Fruit fly (Drosophila melanogaster): ENCODE data around the gene CG14275.

The CG14275 gene

dm6 chr2L:8365701-8366643 lies 38.7 kb downstream of the CG14275 start, which contains the start of gene Pp2A-29B (continued):
- TF ChIP-seq CG12299 (tag; optimal IDR thresholded peaks at IDR 0.05) (no peak), gce (GFP tag; IDR thresholded peaks at IDR 0.05) (no peak)

- TF ChIP-seq CG3726 (GFP tag; IDR thresholded peaks at IDR 0.05) (no peak), hth (optimal IDR thresholded peaks at IDR 0.05) (no peak), wdn (GFP tag; IDR thresholded peaks at IDR 0.05) (peak; percentile 27; the same call in 1 of the 2 replicates), scrt (GFP tag; optimal IDR thresholded peaks at IDR 0.05) (no peak), CG14965 (GFP tag; optimal IDR thresholded peaks at IDR 0.05; ENCODE audit: borderline replicate concordance) (no peak), Fer2 (tag; optimal IDR thresholded peaks at IDR 0.05) (no peak), repo (GFP tag; optimal IDR thresholded peaks at IDR 0.05) (peak; percentile 26), CG8478 (optimal IDR thresholded peaks at IDR 0.05) (no peak), fu2 (GFP tag; optimal IDR thresholded peaks at IDR 0.05) (no peak), CG16815 (GFP tag; optimal IDR thresholded peaks at IDR 0.05) (no peak), CG30403 (GFP tag; optimal IDR thresholded peaks at IDR 0.05) (no peak), aop (GFP tag; IDR thresholded peaks at IDR 0.05) (no peak), corto (GFP tag; optimal IDR thresholded peaks at IDR 0.05) (no peak), croc (GFP tag; conservative IDR thresholded peaks at IDR 0.05) (no peak), ems (GFP tag; optimal IDR thresholded peaks at IDR 0.05) (peak; percentile 46), Oli (tag; optimal IDR thresholded peaks at IDR 0.05) (no peak), CG10959 (GFP tag; IDR thresholded peaks at IDR 0.05) (no peak), CTCF (GFP tag; optimal IDR thresholded peaks at IDR 0.05) (peak; percentile 57), CG7839 (tag; optimal IDR thresholded peaks at IDR 0.05) (no peak), BtbVII (GFP tag; optimal IDR thresholded peaks at IDR 0.05) (peak; percentile 58), CG16863 (GFP tag; optimal IDR thresholded peaks at IDR 0.05) (peak; percentile 6), insv (GFP tag; optimal IDR thresholded peaks at IDR 0.05) (no peak), so (GFP tag; IDR thresholded peaks at IDR 0.05) (peak; percentile 76; the same call in 2 of the 3 replicates), CG18619 (GFP tag; optimal IDR thresholded peaks at IDR 0.05) (peak; percentile 61), CG33557 (GFP tag; optimal IDR thresholded peaks at IDR 0.05) (peak; percentile 24), HmgZ (tag; optimal IDR thresholded peaks at IDR 0.05) (peak; percentile 83), Scr (GFP tag; IDR thresholded peaks at IDR 0.05; ENCODE audit: partially characterized antibody) (peak; percentile 90), ara (GFP tag; IDR thresholded peaks at IDR 0.05) (no peak), CG2712 (tag; optimal IDR thresholded peaks at IDR 0.05) (peak; percentile 15), Aef1 (GFP tag; IDR thresholded peaks at IDR 0.05) (peak; percentile 20; the same call in 1 of the 3 replicates), CG1603 (tag; optimal IDR thresholded peaks at IDR 0.05) (peak; percentile 61), eve (GFP tag; optimal IDR thresholded peaks at IDR 0.05) (no peak), Fer3 (tag; optimal IDR thresholded peaks at IDR 0.05) (peak; percentile 30), Doc3 (GFP tag; IDR thresholded peaks at IDR 0.05; ENCODE audit: partially characterized antibody) (peak; percentile 87), Jarid2 (GFP tag; optimal IDR thresholded peaks at IDR 0.05) (peak; percentile 90), ewg (GFP tag; optimal IDR thresholded peaks at IDR 0.05) (peak; percentile 9), emc (GFP tag; optimal IDR thresholded peaks at IDR 0.05) (no peak), dmrt11E (tag; optimal IDR thresholded peaks at IDR 0.05) (no peak), CG8359 (GFP tag; optimal IDR thresholded peaks at IDR 0.05; ENCODE audit: borderline replicate concordance) (no peak), pan (optimal IDR thresholded peaks at IDR 0.05) (no peak), pan (GFP tag; optimal IDR thresholded peaks at IDR 0.05 in 1 of 2, IDR thresholded peaks at IDR 0.05 in 1 of 2) (peak in 1 of 2 experiments; percentile 72), esg (GFP tag; conservative IDR thresholded peaks at IDR 0.05) (no peak), CG9727 (GFP tag; optimal IDR thresholded peaks at IDR 0.05) (peak; percentile 45)
These were observed 43.4 kb downstream of the CG14275 start, which contains the start of gene CG17292 for dm6 chr2L:8370364-8371326. Gene CG17292, plus strand, starts transcription at chr2L:8370454.

Measured in whole organism, embryonic.